Worm (Caenorhabditis elegans) whole organism, early embryonic: Measurements from ENCODE around the gene C26D10.6.

Experiments
- B0310.2 ChIP-seq: sonication (generic microtip); optimal IDR thresholded peaks from 2 replicates; lab custom pipeline; 2016; ENCODE audit warnings: mild to moderate bottlenecking, missing genetic modification characterization, missing compliant biosample characterization
- F13C5.2 ChIP-seq: sonication (generic microtip); optimal IDR thresholded peaks from 2 replicates; lab custom pipeline; 2017; ENCODE audit warnings: mild to moderate bottlenecking, missing genetic modification characterization, inconsistent platforms, missing compliant biosample characterization
- aly-1 ChIP-seq: sonication (generic microtip); optimal IDR thresholded peaks from 2 replicates; lab custom pipeline; 2016; ENCODE audit warnings: missing genetic modification characterization, missing compliant biosample characterization
- ama-1 ChIP-seq: fragments of 150-350 bp; optimal IDR thresholded peaks from 2 replicates; lab custom pipeline; 2014
- ceh-13 ChIP-seq: fragments of 200-800 bp; sonication (Bioruptor generic); optimal IDR thresholded peaks from 2 replicates; lab custom pipeline; 2018; ENCODE audit warnings: mild to moderate bottlenecking, missing genetic modification characterization, missing compliant biosample characterization
- ceh-36 ChIP-seq: sonication (generic microtip); optimal IDR thresholded peaks from 2 replicates; lab custom pipeline; 2016; ENCODE audit warnings: missing genetic modification characterization, inconsistent platforms, missing compliant biosample characterization
- ets-7 ChIP-seq: sonication (generic microtip); optimal IDR thresholded peaks from 2 replicates; lab custom pipeline; 2016; ENCODE audit warnings: missing genotype, missing genetic modification characterization, missing compliant biosample characterization
- flt-1 ChIP-seq: fragments of 200-800 bp; sonication (Bioruptor generic); IDR thresholded peaks from 2 replicates; pipeline ENCODE4 v1.3.6; 2022; ENCODE audit warnings: missing genetic modification characterization, missing compliant biosample characterization
- hmbx-1 ChIP-seq: sonication (generic microtip); optimal IDR thresholded peaks from 2 replicates; lab custom pipeline; 2016; ENCODE audit warnings: mild to moderate bottlenecking, missing genetic modification characterization, missing compliant biosample characterization
- hmg-4 ChIP-seq: fragments of 200-800 bp; sonication (Bioruptor generic); optimal IDR thresholded peaks from 2 replicates; lab custom pipeline; 2018; ENCODE audit warnings: mild to moderate bottlenecking, missing genetic modification characterization, missing compliant biosample characterization
- hnd-1 ChIP-seq: sonication (generic microtip); optimal IDR thresholded peaks from 2 replicates; lab custom pipeline; 2016; ENCODE audit warnings: missing genetic modification characterization, missing compliant biosample characterization
- pes-1 ChIP-seq: fragments of 200-800 bp; sonication (Bioruptor generic); IDR thresholded peaks from 2 replicates; pipeline ENCODE4 v1.3.6; 2022; ENCODE audit warnings: missing genetic modification reagents, missing genetic modification characterization, missing compliant biosample characterization
- scrt-1 ChIP-seq: fragments of 200-800 bp; sonication (Bioruptor generic); IDR thresholded peaks from 2 replicates; pipeline ENCODE4 v1.3.6; 2022; ENCODE audit warnings: missing genetic modification characterization, missing compliant biosample characterization
- sea-1 ChIP-seq: fragments of 200-800 bp; sonication (Bioruptor generic); conservative IDR thresholded peaks from 2 replicates; pipeline ENCODE4 v1.3.6; 2022; ENCODE audit warnings: missing genetic modification characterization, missing compliant biosample characterization
- tbx-11 ChIP-seq: fragments of 200-800 bp; sonication (Bioruptor generic); IDR thresholded peaks from 2 replicates; pipeline ENCODE4 v1.3.6; 2022; ENCODE audit warnings: missing genetic modification characterization, missing compliant biosample characterization
- tbx-37 ChIP-seq: fragments of 200-800 bp; sonication (Bioruptor generic); conservative IDR thresholded peaks from 2 replicates; pipeline ENCODE4 v1.3.6; 2022; ENCODE audit warnings: missing genetic modification reagents, missing genetic modification characterization, missing compliant biosample characterization
- tra-4 ChIP-seq: sonication (generic microtip); optimal IDR thresholded peaks from 2 replicates; lab custom pipeline; 2017; ENCODE audit warnings: missing genetic modification characterization, missing compliant biosample characterization

The C26D10.6 gene

DNA sequence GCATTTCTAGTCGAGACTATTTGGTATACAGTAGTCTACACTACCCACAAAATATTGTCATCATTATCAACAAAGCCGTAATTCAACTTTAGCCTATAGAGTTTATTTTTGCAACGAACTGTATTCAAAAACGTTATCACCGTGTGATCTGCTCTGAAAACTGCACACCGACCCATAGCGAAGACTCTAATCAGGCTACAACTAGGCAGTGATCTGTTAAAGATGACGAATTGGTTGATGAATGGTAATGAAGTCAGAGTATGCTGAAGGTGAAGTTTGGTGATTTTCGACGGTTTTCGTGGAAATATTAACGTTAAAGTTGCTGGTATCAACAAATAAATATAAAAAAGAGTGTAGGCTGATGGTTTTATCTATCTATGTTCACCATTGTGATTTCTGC lies 32.4 kb upstream of the C26D10.6 start:
- TF ChIP-seq aly-1 (tag; lab: Kevin White, UChicago) (no peak), B0310.2 (tag; lab: Kevin White, UChicago) (no peak), pes-1 (GFP tag; lab: Robert Waterston, UW) (no peak), ama-1 (no peak), tbx-11 (GFP tag; lab: Robert Waterston, UW) (no peak)

DNA sequence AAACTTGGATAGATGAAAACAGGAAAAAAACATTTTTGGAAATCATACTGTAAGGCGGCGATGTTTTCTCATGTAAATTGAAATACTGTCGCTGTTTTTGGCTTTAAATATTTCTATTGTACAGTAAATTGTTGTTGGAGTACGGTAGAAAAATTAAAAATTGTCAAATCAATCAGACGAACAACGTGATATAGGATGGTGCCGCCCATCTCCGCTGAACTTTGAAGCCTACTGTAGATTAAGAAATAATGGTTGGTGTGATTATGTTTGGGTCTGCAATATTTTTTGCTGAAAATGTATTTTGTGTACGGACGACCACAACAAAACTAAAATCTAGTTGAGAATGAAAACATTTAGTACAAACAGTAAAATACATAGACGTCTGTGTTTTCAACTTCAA lies 31.1 kb upstream of the C26D10.6 start:
- TF ChIP-seq hmbx-1 (no peak), tra-4 (tag; lab: Kevin White, UChicago) (no peak), ets-7 (tag; lab: Kevin White, UChicago) (no peak), ceh-36 (tag; lab: Kevin White, UChicago) (no peak), sea-1 (no peak), aly-1 (tag; lab: Kevin White, UChicago) (no peak), tbx-37 (GFP tag; lab: Robert Waterston, UW) (no peak), ama-1 (no peak), flt-1 (GFP tag; lab: Robert Waterston, UW) (no peak), F13C5.2 (tag; lab: Kevin White, UChicago) (no peak), tbx-11 (GFP tag; lab: Robert Waterston, UW) (no peak), scrt-1 (GFP tag; lab: Robert Waterston, UW) (no peak), B0310.2 (tag; lab: Kevin White, UChicago) (no peak), pes-1 (GFP tag; lab: Robert Waterston, UW) (no peak), hmg-4 (GFP tag; lab: Kevin White, UChicago) (no peak)

DNA sequence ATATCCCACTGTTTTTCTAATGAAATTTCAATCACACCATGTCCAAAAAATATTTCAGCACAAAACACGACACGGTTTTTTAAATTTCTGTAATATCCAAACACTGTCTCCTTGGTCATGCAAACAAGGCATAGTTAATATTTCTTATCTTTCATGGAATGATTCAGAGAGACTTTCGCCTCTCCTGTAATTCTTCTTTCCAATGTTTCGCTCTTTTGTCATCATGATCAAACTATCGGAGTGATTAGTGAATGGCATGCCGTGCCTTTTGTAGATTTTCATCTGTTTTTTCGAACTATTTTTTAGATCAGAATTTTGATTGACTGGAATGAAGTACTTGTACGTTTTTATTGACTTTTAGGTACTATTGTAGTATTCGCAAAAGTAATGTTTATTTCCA lies 29.8 kb upstream of the C26D10.6 start:
- TF ChIP-seq scrt-1 (GFP tag; lab: Robert Waterston, UW) (no peak), aly-1 (tag; lab: Kevin White, UChicago) (no peak), ets-7 (tag; lab: Kevin White, UChicago) (no peak), ceh-36 (tag; lab: Kevin White, UChicago) (no peak), hmg-4 (GFP tag; lab: Kevin White, UChicago) (no peak), ama-1 (no peak), pes-1 (GFP tag; lab: Robert Waterston, UW) (no peak), hnd-1 (tag; lab: Kevin White, UChicago) (no peak), tra-4 (tag; lab: Kevin White, UChicago) (no peak), sea-1 (no peak), tbx-37 (GFP tag; lab: Robert Waterston, UW) (no peak), hmbx-1 (no peak), flt-1 (GFP tag; lab: Robert Waterston, UW) (no peak), F13C5.2 (tag; lab: Kevin White, UChicago) (no peak), tbx-11 (GFP tag; lab: Robert Waterston, UW) (no peak)

DNA sequence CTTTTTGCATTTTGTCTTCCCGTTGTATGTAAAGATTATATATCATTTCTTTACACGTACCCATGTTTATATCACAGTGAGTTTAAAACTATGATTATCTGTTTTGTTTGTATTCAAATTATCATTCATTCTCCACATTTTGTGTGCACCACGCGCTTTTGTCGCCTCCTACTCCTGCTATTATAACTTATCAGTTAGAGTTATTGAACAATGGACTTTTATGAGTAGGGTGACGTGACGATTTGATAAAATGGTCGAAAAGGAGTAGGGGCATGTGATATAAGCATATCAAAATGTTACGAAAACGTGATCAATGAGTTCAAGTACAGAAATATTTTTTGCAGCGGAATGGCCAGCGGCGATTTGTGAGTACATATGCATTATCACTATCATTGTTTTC lies 28.4 kb upstream of the C26D10.6 start:
- TF ChIP-seq ceh-36 (tag; lab: Kevin White, UChicago) (no peak), hnd-1 (tag; lab: Kevin White, UChicago) (no peak)

DNA sequence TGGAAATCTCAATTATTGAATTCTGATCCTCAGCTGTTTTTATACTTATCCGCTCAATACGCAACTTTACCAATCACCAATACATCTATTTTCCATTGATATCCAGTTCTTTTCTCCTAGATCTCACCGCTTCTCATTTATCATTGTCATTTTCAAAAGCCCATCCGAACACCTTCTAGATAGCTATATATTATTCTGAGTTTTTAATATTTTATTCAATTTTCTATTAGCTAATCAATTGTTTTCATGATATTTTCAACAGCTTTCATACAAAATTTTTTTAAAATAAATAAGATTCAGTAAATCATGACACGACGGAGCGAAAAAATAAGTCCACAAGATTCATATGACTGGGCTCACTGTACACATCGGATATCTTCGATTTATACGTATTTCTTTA lies 26.7 kb upstream of the C26D10.6 start, which contains the start of gene F49E12.12:
Gene F49E12.12, plus strand, starts transcription at position 301 of the 400 bp plus-strand sequence.
- TF ChIP-seq ama-1 (no peak), ets-7 (tag; lab: Kevin White, UChicago) (no peak), aly-1 (tag; lab: Kevin White, UChicago) (no peak), tra-4 (tag; lab: Kevin White, UChicago) (no peak), tbx-37 (GFP tag; lab: Robert Waterston, UW) (no peak), flt-1 (GFP tag; lab: Robert Waterston, UW) (no peak), tbx-11 (GFP tag; lab: Robert Waterston, UW) (no peak), pes-1 (GFP tag; lab: Robert Waterston, UW) (no peak), sea-1 (no peak), F13C5.2 (tag; lab: Kevin White, UChicago) (no peak), B0310.2 (tag; lab: Kevin White, UChicago) (no peak), hmg-4 (GFP tag; lab: Kevin White, UChicago) (no peak), hmbx-1 (no peak), ceh-13 (GFP tag; lab: Kevin White, UChicago) (no peak), ceh-36 (tag; lab: Kevin White, UChicago) (no peak)

DNA sequence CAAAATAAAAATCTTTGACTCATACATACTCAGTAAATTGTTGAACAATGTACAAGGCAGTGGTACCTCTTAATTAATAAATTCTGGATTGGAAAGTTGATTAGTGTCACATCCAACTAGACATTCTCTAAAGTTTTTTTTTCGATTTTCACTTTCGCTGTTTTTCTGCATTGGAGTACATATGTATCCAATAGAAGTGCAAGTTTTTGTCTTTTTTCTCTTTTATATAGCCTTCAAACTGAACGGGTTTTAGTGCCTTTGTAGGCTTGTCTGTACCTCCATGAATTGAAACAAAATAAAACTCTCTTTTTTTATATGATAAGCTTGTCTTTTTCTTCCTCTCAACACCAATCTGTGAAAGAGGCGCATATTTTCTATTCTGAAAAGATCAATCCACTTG lies 25.7 kb upstream of the C26D10.6 start:
- TF ChIP-seq tbx-11 (GFP tag; lab: Robert Waterston, UW): no peak
- TF ChIP-seq ets-7 (tag; lab: Kevin White, UChicago): no peak
- TF ChIP-seq B0310.2 (tag; lab: Kevin White, UChicago): no peak
- no peak for TF ChIP-seq F13C5.2 (tag; lab: Kevin White, UChicago)
- TF ChIP-seq hmbx-1: no peak
- TF ChIP-seq pes-1 (GFP tag; lab: Robert Waterston, UW): no peak
- no peak for TF ChIP-seq tra-4 (tag; lab: Kevin White, UChicago)
- no peak for TF ChIP-seq hmg-4 (GFP tag; lab: Kevin White, UChicago)
- no peak for TF ChIP-seq scrt-1 (GFP tag; lab: Robert Waterston, UW)
- TF ChIP-seq ceh-13 (GFP tag; lab: Kevin White, UChicago): no peak
- no peak for TF ChIP-seq flt-1 (GFP tag; lab: Robert Waterston, UW)
- TF ChIP-seq ceh-36 (tag; lab: Kevin White, UChicago): no peak
- TF ChIP-seq hnd-1 (tag; lab: Kevin White, UChicago): no peak

DNA sequence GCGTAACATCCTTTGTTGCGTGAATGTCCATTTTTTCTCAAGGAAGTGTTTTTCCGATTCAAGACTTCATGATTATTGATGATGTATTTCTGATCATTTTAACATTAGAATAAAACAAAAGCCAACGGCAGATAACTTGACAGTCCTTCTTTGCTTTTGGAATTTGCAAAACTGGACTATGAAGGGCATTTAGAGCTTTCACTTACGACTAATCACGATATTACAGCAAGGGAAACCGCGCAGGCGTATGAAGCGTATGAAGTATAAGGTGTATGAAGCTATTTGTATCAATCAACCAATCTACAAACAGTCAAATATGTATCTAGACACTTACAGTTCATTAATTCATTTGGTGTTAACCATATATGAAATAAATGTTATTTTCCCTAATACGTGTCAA lies 23.2 kb upstream of the C26D10.6 start:
- TF ChIP-seq F13C5.2 (tag; lab: Kevin White, UChicago) (no peak), B0310.2 (tag; lab: Kevin White, UChicago) (no peak), flt-1 (GFP tag; lab: Robert Waterston, UW) (no peak), ets-7 (tag; lab: Kevin White, UChicago) (no peak)

DNA sequence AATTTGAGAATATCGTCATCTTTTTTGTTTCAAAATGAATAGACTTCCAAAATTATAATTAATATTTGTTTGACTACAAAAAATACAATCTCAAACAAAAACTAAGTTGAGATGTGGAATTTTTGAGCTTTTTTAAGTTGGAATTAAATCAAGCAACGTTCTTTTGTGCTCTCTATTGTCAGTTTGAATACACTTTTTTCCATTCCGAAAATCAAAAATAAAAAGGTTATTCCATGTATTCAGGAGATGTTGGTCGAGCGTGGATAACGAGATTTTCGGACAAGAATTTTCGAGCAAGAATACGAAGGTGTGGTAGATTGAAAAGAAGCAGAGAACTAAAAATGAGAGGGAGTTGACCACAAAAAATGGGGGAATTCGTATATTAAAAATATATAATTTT lies 15.7 kb upstream of the C26D10.6 start:
- TF ChIP-seq pes-1 (GFP tag; lab: Robert Waterston, UW): no peak
- TF ChIP-seq sea-1: no peak
- TF ChIP-seq hmg-4 (GFP tag; lab: Kevin White, UChicago): no peak
- TF ChIP-seq hmbx-1: no peak
- no peak for TF ChIP-seq ets-7 (tag; lab: Kevin White, UChicago)
- TF ChIP-seq ceh-36 (tag; lab: Kevin White, UChicago): no peak
- TF ChIP-seq flt-1 (GFP tag; lab: Robert Waterston, UW): no peak
- TF ChIP-seq ceh-13 (GFP tag; lab: Kevin White, UChicago): no peak
- TF ChIP-seq aly-1 (tag; lab: Kevin White, UChicago): no peak
- no peak for TF ChIP-seq ama-1
- no peak for TF ChIP-seq B0310.2 (tag; lab: Kevin White, UChicago)
- no peak for TF ChIP-seq tra-4 (tag; lab: Kevin White, UChicago)
- no peak for TF ChIP-seq scrt-1 (GFP tag; lab: Robert Waterston, UW)
- no peak for TF ChIP-seq tbx-11 (GFP tag; lab: Robert Waterston, UW)
- no peak for TF ChIP-seq F13C5.2 (tag; lab: Kevin White, UChicago)
- no peak for TF ChIP-seq tbx-37 (GFP tag; lab: Robert Waterston, UW)
